Fruit fly (Drosophila melanogaster): ENCODE results near the gene Ifrd1.

Ifrd1 gene

dm6 chr2L:2897710-2898109, 23.4 kb upstream of the Ifrd1 start:
- TF ChIP-seq CG13204 (GFP tag; optimal IDR thresholded peaks at IDR 0.05) (no peak), Ets98B (GFP tag; IDR thresholded peaks at IDR 0.05) (no peak), CG17806 (tag; optimal IDR thresholded peaks at IDR 0.05) (no peak), CG10348 (GFP tag; IDR thresholded peaks at IDR 0.05) (no peak), fd96Ca (GFP tag; IDR thresholded peaks at IDR 0.05) (no peak), CG8159 (tag; optimal IDR thresholded peaks at IDR 0.05) (no peak), CG32121 (GFP tag; IDR thresholded peaks at IDR 0.05) (no peak), CG15710 (tag; optimal IDR thresholded peaks at IDR 0.05) (no peak), CG12605 (GFP tag; IDR thresholded peaks at IDR 0.05) (no peak), Snoo (tag; optimal IDR thresholded peaks at IDR 0.05) (no peak)

dm6 chr2L:2897024-2897549, 22.8 kb upstream of the Ifrd1 start:
- peak; percentile 54 for TF ChIP-seq CG8159 (tag; optimal IDR thresholded peaks at IDR 0.05)
- TF ChIP-seq rn (GFP tag; IDR thresholded peaks at IDR 0.05): peak; percentile 71
- TF ChIP-seq CG8301 (tag; optimal IDR thresholded peaks at IDR 0.05): peak; percentile 62
- TF ChIP-seq Pif1A (GFP tag; optimal IDR thresholded peaks at IDR 0.05): peak; percentile 79
- TF ChIP-seq CG10348 (GFP tag; IDR thresholded peaks at IDR 0.05): 0 out of 2 replicates have a peak, but pooled peaks have one; percentile 33
- peak; percentile 8 for TF ChIP-seq Snoo (tag; optimal IDR thresholded peaks at IDR 0.05)
- peak; percentile 90 for TF ChIP-seq CG4496 (GFP tag; IDR thresholded peaks at IDR 0.05)
- TF ChIP-seq CG32121 (GFP tag; IDR thresholded peaks at IDR 0.05): peak; percentile 84
- peak; percentile 85 for TF ChIP-seq fd96Ca (GFP tag; IDR thresholded peaks at IDR 0.05)
- TF ChIP-seq gl (tag; optimal IDR thresholded peaks at IDR 0.05): no peak
- TF ChIP-seq CG9948 (tag; optimal IDR thresholded peaks at IDR 0.05): peak; percentile 60
- TF ChIP-seq Ets98B (GFP tag; IDR thresholded peaks at IDR 0.05): peak; percentile 91
- no peak for TF ChIP-seq CG13204 (GFP tag; optimal IDR thresholded peaks at IDR 0.05)
- TF ChIP-seq CG15710 (tag; optimal IDR thresholded peaks at IDR 0.05): peak; percentile 37
- TF ChIP-seq EcR (GFP tag; optimal IDR thresholded peaks at IDR 0.05): no peak
- peak; percentile 70; the same call in 1 of the 2 replicates for TF ChIP-seq CG12605 (GFP tag; IDR thresholded peaks at IDR 0.05)
- TF ChIP-seq CG17806 (tag; optimal IDR thresholded peaks at IDR 0.05): peak; percentile 56
- TF ChIP-seq Pif1B (GFP tag; optimal IDR thresholded peaks at IDR 0.05): peak; percentile 59
- peak; percentile 12 for TF ChIP-seq CG34367 (tag; optimal IDR thresholded peaks at IDR 0.05)
- TF ChIP-seq CG14655 (GFP tag; optimal IDR thresholded peaks at IDR 0.05): peak; percentile 74
- peak; percentile 37 for TF ChIP-seq D1 (tag; optimal IDR thresholded peaks at IDR 0.05)

- TF ChIP-seq CG9948 (tag; optimal IDR thresholded peaks at IDR 0.05) (no peak), D1 (tag; optimal IDR thresholded peaks at IDR 0.05) (no peak), Snoo (tag; optimal IDR thresholded peaks at IDR 0.05) (no peak), CG32121 (GFP tag; IDR thresholded peaks at IDR 0.05) (no peak), CG4496 (GFP tag; IDR thresholded peaks at IDR 0.05) (no peak), CG13204 (GFP tag; optimal IDR thresholded peaks at IDR 0.05) (no peak), fd96Ca (GFP tag; IDR thresholded peaks at IDR 0.05) (no peak), gl (tag; optimal IDR thresholded peaks at IDR 0.05) (no peak), CG15710 (tag; optimal IDR thresholded peaks at IDR 0.05) (no peak), CG12605 (GFP tag; IDR thresholded peaks at IDR 0.05) (no peak)
Observed at dm6 chr2L:2894356-2894755, 20.1 kb upstream of the Ifrd1 start.

- no peak for TF ChIP-seq EcR (GFP tag; optimal IDR thresholded peaks at IDR 0.05)
- no peak for TF ChIP-seq CG34367 (tag; optimal IDR thresholded peaks at IDR 0.05)
- no peak for TF ChIP-seq CG8159 (tag; optimal IDR thresholded peaks at IDR 0.05)
- no peak for TF ChIP-seq Pif1A (GFP tag; optimal IDR thresholded peaks at IDR 0.05)
- TF ChIP-seq D1 (tag; optimal IDR thresholded peaks at IDR 0.05): no peak
- TF ChIP-seq CG8301 (tag; optimal IDR thresholded peaks at IDR 0.05): no peak
- TF ChIP-seq Pif1B (GFP tag; optimal IDR thresholded peaks at IDR 0.05): no peak
- TF ChIP-seq CG13204 (GFP tag; optimal IDR thresholded peaks at IDR 0.05): no peak
- no peak for TF ChIP-seq CG32121 (GFP tag; IDR thresholded peaks at IDR 0.05)
- TF ChIP-seq fd96Ca (GFP tag; IDR thresholded peaks at IDR 0.05): no peak
- no peak for TF ChIP-seq Snoo (tag; optimal IDR thresholded peaks at IDR 0.05)
- no peak for TF ChIP-seq CG9948 (tag; optimal IDR thresholded peaks at IDR 0.05)
Observed at dm6 chr2L:2891200-2891599, 16.9 kb upstream of the Ifrd1 start.

dm6 chr2L:2888859-2889443, 14.7 kb upstream of the Ifrd1 start:
- TF ChIP-seq D1 (tag; optimal IDR thresholded peaks at IDR 0.05): no peak
- TF ChIP-seq Ets98B (GFP tag; IDR thresholded peaks at IDR 0.05): peak; percentile 11; the same call in 1 of the 2 replicates
- no peak for TF ChIP-seq CG14655 (GFP tag; optimal IDR thresholded peaks at IDR 0.05)
- no peak for TF ChIP-seq CG9948 (tag; optimal IDR thresholded peaks at IDR 0.05)
- no peak for TF ChIP-seq CG8159 (tag; optimal IDR thresholded peaks at IDR 0.05)
- TF ChIP-seq CG12605 (GFP tag; IDR thresholded peaks at IDR 0.05): peak; percentile 43; the same call in 1 of the 2 replicates
- TF ChIP-seq Snoo (tag; optimal IDR thresholded peaks at IDR 0.05): no peak
- no peak for TF ChIP-seq CG17806 (tag; optimal IDR thresholded peaks at IDR 0.05)
- TF ChIP-seq rn (GFP tag; IDR thresholded peaks at IDR 0.05): no peak
- peak; percentile 39; the same call in 1 of the 3 replicates for TF ChIP-seq fd96Ca (GFP tag; IDR thresholded peaks at IDR 0.05)
- peak; percentile 88 for TF ChIP-seq EcR (GFP tag; optimal IDR thresholded peaks at IDR 0.05)
- no peak for TF ChIP-seq CG15710 (tag; optimal IDR thresholded peaks at IDR 0.05)
- TF ChIP-seq Pif1B (GFP tag; optimal IDR thresholded peaks at IDR 0.05): no peak
- no peak for TF ChIP-seq CG32121 (GFP tag; IDR thresholded peaks at IDR 0.05)
- no peak for TF ChIP-seq gl (tag; optimal IDR thresholded peaks at IDR 0.05)
- TF ChIP-seq Pif1A (GFP tag; optimal IDR thresholded peaks at IDR 0.05): no peak
- no peak for TF ChIP-seq CG34367 (tag; optimal IDR thresholded peaks at IDR 0.05)
- no peak for TF ChIP-seq CG8301 (tag; optimal IDR thresholded peaks at IDR 0.05)

Measured in whole organism, pupa.